Worm (Caenorhabditis elegans) whole organism, L2 larva: ENCODE measurements around the gene R08E5.1.

Experiments used
- C34F6.9 ChIP-seq: fragments of 150-350 bp; optimal IDR thresholded peaks from 2 replicates; lab custom pipeline; 2014; ENCODE audit warnings: missing biosample characterization, missing genetic modification characterization
- F13H6.1 ChIP-seq: sonication (generic microtip); optimal IDR thresholded peaks from 2 replicates; lab custom pipeline; 2016; ENCODE audit warnings: missing genetic modification characterization, missing compliant biosample characterization
- R02D3.7 ChIP-seq: fragments of 150-350 bp; optimal IDR thresholded peaks from 2 replicates; lab custom pipeline; 2014; ENCODE audit warnings: missing biosample characterization, missing genetic modification characterization
- ZK546.5 ChIP-seq: sonication (generic microtip); optimal IDR thresholded peaks from 2 replicates; lab custom pipeline; 2017; ENCODE audit warnings: missing biosample characterization, missing genetic modification characterization
- alr-1 ChIP-seq: fragments of 150-350 bp; optimal IDR thresholded peaks from 2 replicates; lab custom pipeline; 2014; ENCODE audit warnings: missing biosample characterization, missing genetic modification characterization
- aly-2 ChIP-seq: fragments of 150-350 bp; optimal IDR thresholded peaks from 2 replicates; lab custom pipeline; 2014; ENCODE audit warnings: missing biosample characterization, missing genetic modification characterization
- ama-1 ChIP-seq: fragments of 150-350 bp; optimal IDR thresholded peaks from 2 replicates; lab custom pipeline; 2018; ENCODE audit warnings: inconsistent platforms
- ceh-82 ChIP-seq: fragments of 150-350 bp; optimal IDR thresholded peaks from 2 replicates; lab custom pipeline; 2014; ENCODE audit warnings: missing biosample characterization, missing genetic modification characterization
- dmd-4 ChIP-seq: sonication (generic microtip); optimal IDR thresholded peaks from 2 replicates; lab custom pipeline; 2017; ENCODE audit warnings: missing biosample characterization, missing genetic modification characterization
- egl-27 ChIP-seq: sonication (generic microtip); optimal IDR thresholded peaks from 3 replicates; lab custom pipeline; 2017; ENCODE audit warnings: missing biosample characterization, missing genetic modification reagents, missing genetic modification characterization
- elt-1 ChIP-seq: fragments of 150-350 bp; optimal IDR thresholded peaks from 2 replicates; lab custom pipeline; 2014; ENCODE audit warnings: missing biosample characterization, missing genetic modification characterization
- elt-3 ChIP-seq: sonication (generic microtip); optimal IDR thresholded peaks from 2 replicates; lab custom pipeline; 2017; ENCODE audit warnings: missing biosample characterization, missing genetic modification characterization
- fos-1 ChIP-seq: fragments of 150-350 bp; optimal IDR thresholded peaks from 2 replicates; lab custom pipeline; 2014; ENCODE audit warnings: missing biosample characterization, missing genetic modification characterization
- gmeb-1 ChIP-seq: fragments of 150-350 bp; optimal IDR thresholded peaks from 2 replicates; lab custom pipeline; 2014; ENCODE audit warnings: missing biosample characterization, missing genetic modification characterization
- lin-11 ChIP-seq: fragments of 150-350 bp; sonication (generic microtip); optimal IDR thresholded peaks from 2 replicates; lab custom pipeline; 2014; ENCODE audit warnings: missing biosample characterization, missing genetic modification characterization, inconsistent platforms, mixed read lengths
- lin-13 ChIP-seq: fragments of 150-350 bp; optimal IDR thresholded peaks from 2 replicates; lab custom pipeline; 2014; ENCODE audit warnings: missing biosample characterization, missing genetic modification reagents, missing genetic modification characterization
- lin-39 ChIP-seq: fragments of 150-350 bp; optimal IDR thresholded peaks from 2 replicates; lab custom pipeline; 2014; ENCODE audit warnings: missing biosample characterization, missing genetic modification reagents, missing genetic modification characterization
- lsy-2 ChIP-seq, 2 experiments: fragments of 150-350 bp in 1 of 2; sonication (generic microtip) in 1 of 2; optimal IDR thresholded peaks; 2 replicates each; lab custom pipeline; 2014 to 2017; ENCODE audit warnings: missing biosample characterization in 2 of 2, missing genetic modification characterization in 2 of 2
- mab-5 ChIP-seq: fragments of 150-350 bp; optimal IDR thresholded peaks from 2 replicates; lab custom pipeline; 2014; ENCODE audit warnings: missing biosample characterization, missing genetic modification characterization
- mdl-1 ChIP-seq, 2 experiments: fragments of 150-350 bp in 1 of 2; sonication (generic microtip) in 1 of 2; optimal IDR thresholded peaks; 2 replicates each; lab custom pipeline; 2017; ENCODE audit warnings: missing biosample characterization in 2 of 2, missing genetic modification characterization in 2 of 2
- nhr-10 ChIP-seq: sonication (generic microtip); optimal IDR thresholded peaks from 2 replicates; lab custom pipeline; 2017; ENCODE audit warnings: missing biosample characterization, missing genetic modification characterization
- nhr-11 ChIP-seq: fragments of 150-350 bp; optimal IDR thresholded peaks from 2 replicates; lab custom pipeline; 2014; ENCODE audit warnings: missing biosample characterization, missing genetic modification characterization
- nhr-12 ChIP-seq: fragments of 150-350 bp; optimal IDR thresholded peaks from 2 replicates; lab custom pipeline; 2014; ENCODE audit warnings: missing biosample characterization, missing genetic modification characterization
- nhr-129 ChIP-seq: fragments of 150-350 bp; optimal IDR thresholded peaks from 2 replicates; lab custom pipeline; 2014; ENCODE audit warnings: missing biosample characterization, missing genetic modification characterization
- nhr-237 ChIP-seq: fragments of 150-350 bp; optimal IDR thresholded peaks from 2 replicates; lab custom pipeline; 2014; ENCODE audit warnings: missing biosample characterization, missing genetic modification characterization
- nhr-25 ChIP-seq: fragments of 150-350 bp; sonication (generic microtip); optimal IDR thresholded peaks from 3 replicates; lab custom pipeline; 2014; ENCODE audit warnings: missing biosample characterization, missing genetic modification characterization
- nhr-6 ChIP-seq: fragments of 150-350 bp; optimal IDR thresholded peaks from 2 replicates; lab custom pipeline; 2014; ENCODE audit warnings: missing biosample characterization, missing genetic modification characterization
- sem-4 ChIP-seq: fragments of 150-350 bp; optimal IDR thresholded peaks from 2 replicates; lab custom pipeline; 2014; ENCODE audit warnings: missing biosample characterization, missing genetic modification reagents, missing genetic modification characterization
- sma-3 ChIP-seq: sonication (generic microtip); optimal IDR thresholded peaks from 2 replicates; lab custom pipeline; 2016; ENCODE audit warnings: missing genetic modification reagents, missing genetic modification characterization, missing compliant biosample characterization
- sma-9 ChIP-seq, 2 experiments: fragments of 150-350 bp in 1 of 2; sonication (generic microtip) in 1 of 2; optimal IDR thresholded peaks; 2 replicates each; lab custom pipeline; 2014 to 2016; ENCODE audit warnings: missing genetic modification characterization in 2 of 2, mild to moderate bottlenecking in 1 of 2, missing biosample characterization in 1 of 2, missing compliant biosample characterization in 1 of 2, missing genetic modification reagents in 1 of 2, moderate library complexity in 1 of 2
- unc-39 ChIP-seq: fragments of 150-350 bp; optimal IDR thresholded peaks from 2 replicates; lab custom pipeline; 2014; ENCODE audit warnings: missing biosample characterization, missing genetic modification characterization
- unc-55 ChIP-seq: fragments of 150-350 bp; sonication (generic microtip); optimal IDR thresholded peaks from 3 replicates; lab custom pipeline; 2014; ENCODE audit warnings: missing biosample characterization, missing genetic modification reagents, missing genetic modification characterization
- unc-62 ChIP-seq: fragments of 150-350 bp; optimal IDR thresholded peaks from 2 replicates; lab custom pipeline; 2014; ENCODE audit warnings: missing biosample characterization, missing genetic modification reagents, missing genetic modification characterization
- zag-1 ChIP-seq: fragments of 150-350 bp; optimal IDR thresholded peaks from 2 replicates; lab custom pipeline; 2014; ENCODE audit warnings: missing biosample characterization, missing genetic modification characterization
- ztf-11 ChIP-seq: sonication (generic microtip); optimal IDR thresholded peaks from 2 replicates; lab custom pipeline; 2017; ENCODE audit warnings: missing biosample characterization, missing genetic modification characterization
- ztf-4 ChIP-seq: fragments of 150-350 bp; optimal IDR thresholded peaks from 2 replicates; lab custom pipeline; 2014; ENCODE audit warnings: missing biosample characterization, missing genetic modification characterization

The R08E5.1 gene

DNA sequence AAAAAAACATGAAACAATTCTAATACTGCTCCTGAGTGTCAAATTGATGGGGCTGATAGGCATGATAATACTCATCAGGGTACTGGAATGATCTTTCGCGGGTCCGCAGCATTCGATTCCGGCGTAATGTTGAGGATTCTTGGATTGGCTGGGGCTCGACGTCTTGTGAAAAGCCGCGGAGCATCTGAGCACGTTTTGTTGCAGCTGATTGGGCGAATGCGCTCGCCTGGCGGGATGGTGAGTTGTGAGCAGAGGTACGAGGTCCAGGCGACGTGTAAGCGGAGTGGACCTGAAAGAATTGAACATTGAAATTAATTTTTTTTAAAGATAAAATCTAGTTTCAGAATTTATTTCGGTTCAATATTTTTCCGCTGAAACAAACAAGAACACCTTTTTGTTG lies 42.7 kb upstream of the R08E5.1 start:
- no peak for TF ChIP-seq nhr-25 (tag; lab: Kevin White, UChicago)
- TF ChIP-seq R02D3.7 (tag; lab: Kevin White, UChicago), result no peak
- TF ChIP-seq nhr-11 (tag; lab: Kevin White, UChicago), result no peak
- no peak for TF ChIP-seq unc-55 (GFP tag; lab: Kevin White, UChicago)

DNA sequence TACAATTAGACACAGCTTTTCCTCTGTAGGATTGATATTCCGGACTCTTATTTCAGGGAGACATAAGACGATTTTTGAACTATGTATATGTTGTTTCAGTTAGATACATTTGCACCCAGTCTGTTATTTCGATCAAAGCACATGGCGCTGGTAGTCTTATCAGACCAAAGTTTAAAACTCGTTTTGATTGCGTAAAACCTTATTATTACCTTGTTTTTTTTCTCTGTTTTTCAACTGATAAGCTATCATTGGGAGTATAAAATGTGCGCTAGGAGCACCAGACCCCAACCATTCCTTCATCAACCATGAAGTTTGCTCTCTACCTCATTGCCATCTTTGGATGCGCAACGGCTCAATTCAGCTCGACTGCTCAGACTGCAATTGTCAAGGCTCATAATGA lies 41.0 kb upstream of the R08E5.1 start, which contains the start of gene scl-12:
Gene scl-12, plus strand, starts transcription at position 301 of the 400 bp plus-strand sequence.
- no peak for TF ChIP-seq sem-4 (tag; lab: Kevin White, UChicago)
- TF ChIP-seq lin-13 (GFP tag; lab: Kevin White, UChicago), result no peak
- TF ChIP-seq ZK546.5 (tag; lab: Kevin White, UChicago), result no peak
- TF ChIP-seq elt-3 (tag; lab: Kevin White, UChicago), result no peak
- no peak for TF ChIP-seq mab-5
- no peak for TF ChIP-seq sma-9 (GFP tag; optimal IDR thresholded peaks at IDR 0.05; lab: Kevin White, UChicago)
- TF ChIP-seq sma-9 (tag; optimal IDR thresholded peaks at IDR 0.05; lab: Kevin White, UChicago), result no peak
- TF ChIP-seq ama-1 (lab: Kevin White, UChicago), result no peak
- TF ChIP-seq C34F6.9, result no peak
- no peak for TF ChIP-seq aly-2 (tag; lab: Kevin White, UChicago)
- no peak for TF ChIP-seq R02D3.7 (tag; lab: Kevin White, UChicago)
- no peak for TF ChIP-seq mdl-1 (tag; optimal IDR thresholded peaks at IDR 0.05; lab: Kevin White, UChicago)
- no peak for TF ChIP-seq gmeb-1 (tag; lab: Kevin White, UChicago)
- TF ChIP-seq lsy-2 (tag; optimal IDR thresholded peaks at IDR 0.05; lab: Kevin White, UChicago), result no peak

DNA sequence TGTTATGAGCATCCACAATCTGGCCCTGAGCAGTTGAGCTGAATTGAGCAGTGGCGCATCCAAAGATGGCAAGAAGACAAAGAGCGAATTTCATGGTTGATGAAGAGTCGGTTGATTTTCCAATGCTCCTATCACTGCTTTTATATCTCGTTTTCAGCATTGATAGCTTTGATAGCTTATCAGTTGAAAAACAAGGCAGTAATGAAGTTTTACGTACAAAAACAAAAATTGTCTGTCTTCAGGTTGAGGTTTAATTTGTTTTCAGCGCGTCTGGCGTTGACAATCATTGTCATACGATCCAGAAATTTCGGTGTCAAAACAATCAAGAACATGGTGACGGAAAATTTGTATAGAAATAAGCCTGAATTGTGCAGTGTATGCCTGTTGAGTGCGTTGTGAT lies 40.2 kb upstream of the R08E5.1 start, which contains the start of gene scl-13:
Gene scl-13, minus strand, starts transcription at position 101 of the 400 bp plus-strand sequence.
- TF ChIP-seq nhr-237 (tag; lab: Kevin White, UChicago) (no peak), R02D3.7 (tag; lab: Kevin White, UChicago) (no peak), zag-1 (no peak), ceh-82 (tag; lab: Kevin White, UChicago) (no peak), nhr-12 (tag; lab: Kevin White, UChicago) (no peak), sem-4 (tag; lab: Kevin White, UChicago) (no peak), ztf-4 (no peak)

DNA sequence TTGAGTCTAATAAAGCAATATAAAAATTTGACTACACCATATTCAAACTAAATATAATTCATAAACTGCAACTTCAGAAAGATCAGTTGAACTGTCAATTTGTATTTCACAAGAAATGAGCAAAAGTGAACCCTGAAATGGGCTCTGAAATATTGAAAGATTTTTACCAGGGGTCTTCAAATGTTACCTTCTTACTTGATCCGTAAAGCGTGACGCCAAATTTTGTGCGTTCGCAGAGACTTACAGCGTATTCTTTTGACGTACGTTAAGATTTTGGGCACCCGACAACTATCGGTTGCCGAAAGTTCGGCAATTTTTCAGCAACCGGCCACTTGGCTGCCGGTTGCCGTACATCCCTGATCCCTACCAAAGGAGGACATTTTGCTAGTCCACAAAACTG lies 38.7 kb upstream of the R08E5.1 start:
- TF ChIP-seq elt-1 (tag; lab: Kevin White, UChicago) (no peak), nhr-11 (tag; lab: Kevin White, UChicago) (no peak), sma-3 (GFP tag; lab: Kevin White, UChicago) (no peak), ceh-82 (tag; lab: Kevin White, UChicago) (no peak), lin-39 (tag; lab: Kevin White, UChicago) (no peak), R02D3.7 (tag; lab: Kevin White, UChicago) (no peak), F13H6.1 (tag; lab: Kevin White, UChicago) (no peak), ama-1 (lab: Kevin White, UChicago) (no peak), nhr-10 (tag; lab: Kevin White, UChicago) (no peak), nhr-6 (no peak), unc-39 (tag; lab: Kevin White, UChicago) (no peak), ztf-4 (no peak), mdl-1 (tag; optimal IDR thresholded peaks at IDR 0.05; lab: Kevin White, UChicago) (no peak)
- TF ChIP-seq, all 48 proteins: peak for 0

DNA sequence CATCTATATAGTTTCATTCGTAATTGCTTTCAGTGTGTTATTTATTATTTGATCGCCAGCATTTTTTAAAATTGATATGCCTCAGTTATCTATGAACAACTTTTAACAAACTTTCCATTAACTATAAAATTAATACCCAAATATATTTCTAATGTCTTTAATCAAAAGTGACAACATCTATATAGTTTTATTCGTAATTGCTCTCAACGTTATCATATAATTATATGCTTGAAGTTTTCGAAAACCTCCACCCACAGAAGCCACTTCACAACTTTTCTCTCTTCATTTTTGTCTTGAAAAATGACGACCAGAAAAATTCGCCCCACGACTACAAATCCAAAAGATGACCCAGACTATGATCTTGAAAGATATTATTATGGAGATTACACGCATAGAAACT lies 37.0 kb upstream of the R08E5.1 start, which contains the start of gene srw-6:
Gene srw-6, plus strand, starts transcription at position 301 of the 400 bp plus-strand sequence.
- TF ChIP-seq unc-62 (GFP tag; lab: Kevin White, UChicago) (no peak), sma-9 (GFP tag; optimal IDR thresholded peaks at IDR 0.05; lab: Kevin White, UChicago) (no peak), sma-9 (tag; optimal IDR thresholded peaks at IDR 0.05; lab: Kevin White, UChicago) (no peak), dmd-4 (tag; lab: Kevin White, UChicago) (no peak), nhr-12 (tag; lab: Kevin White, UChicago) (no peak), R02D3.7 (tag; lab: Kevin White, UChicago) (no peak), ztf-11 (no peak), egl-27 (tag; lab: Kevin White, UChicago) (no peak), fos-1 (tag; lab: Kevin White, UChicago) (no peak), C34F6.9 (no peak), F13H6.1 (tag; lab: Kevin White, UChicago) (no peak), lin-13 (GFP tag; lab: Kevin White, UChicago) (no peak), lin-11 (no peak), unc-55 (GFP tag; lab: Kevin White, UChicago) (no peak), nhr-129 (no peak), ceh-82 (tag; lab: Kevin White, UChicago) (no peak), sma-3 (GFP tag; lab: Kevin White, UChicago) (no peak), alr-1 (tag; lab: Kevin White, UChicago) (no peak)
